Worm (Caenorhabditis elegans): ENCODE data around the gene C34F11.2.

Gene C34F11.2

DNA sequence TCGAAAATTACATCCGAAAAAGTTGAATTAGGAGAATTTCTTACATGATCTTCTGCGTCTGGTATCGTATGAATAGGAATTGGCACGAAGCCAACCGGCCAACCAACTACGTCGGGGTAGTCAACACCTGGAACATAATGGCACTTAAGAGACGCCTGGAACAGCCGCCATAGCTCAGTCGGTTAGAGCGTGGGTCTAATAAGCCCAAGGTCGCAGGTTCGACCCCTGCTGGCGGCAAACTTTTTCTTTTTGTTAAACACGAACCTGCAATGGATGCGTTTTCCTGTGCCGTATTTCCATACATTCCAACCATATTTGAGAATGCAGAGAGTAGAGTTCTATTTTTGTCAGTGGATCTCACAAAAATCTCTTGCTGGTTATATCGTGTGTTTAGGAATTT, 25.6 kb downstream of the C34F11.2 start:
- peak in 1 of 2 experiments; percentile 66 for TF ChIP-seq unc-62 (GFP tag; optimal IDR thresholded peaks at IDR 0.05 in 1 of 2)
- TF ChIP-seq unc-62 (tag; optimal IDR thresholded peaks at IDR 0.05): no peak
- TF ChIP-seq aha-1 (tag): peak; percentile 93
- TF ChIP-seq zfp-3 (GFP tag; conservative IDR thresholded peaks at IDR 0.05): 0 out of 2 replicates have a peak, but pooled peaks have one; percentile 46
- peak; percentile 52; the same call in 1 of the 2 replicates for TF ChIP-seq tra-1 (GFP tag; IDR thresholded peaks at IDR 0.05)
- peak; percentile 36 for TF ChIP-seq dve-1 (tag; optimal IDR thresholded peaks at IDR 0.05; ENCODE audit: insufficient read depth)
- TF ChIP-seq mxl-3 (GFP tag; optimal IDR thresholded peaks at IDR 0.05): peak; percentile 1
- TF ChIP-seq unc-130 (GFP tag; optimal IDR thresholded peaks at IDR 0.05): peak; percentile 11
- no peak for TF ChIP-seq F49E8.2 (tag; optimal IDR thresholded peaks at IDR 0.05; ENCODE audit: borderline replicate concordance)
- peak; percentile 45; the same call in 1 of the 2 replicates for TF ChIP-seq T26A8.4 (GFP tag; IDR thresholded peaks at IDR 0.05)
- TF ChIP-seq egl-43 (GFP tag; IDR thresholded peaks at IDR 0.05): peak; percentile 72
- peak; percentile 56; the same call in 1 of the 2 replicates for TF ChIP-seq pha-4 (GFP tag; IDR thresholded peaks at IDR 0.05)
- no peak for TF ChIP-seq pha-4 (tag; optimal IDR thresholded peaks at IDR 0.05)
- TF ChIP-seq arid-1 (GFP tag; conservative IDR thresholded peaks at IDR 0.05): 0 out of 2 replicates have a peak, but pooled peaks have one; percentile 25
- no peak for TF ChIP-seq hlh-30 (tag; optimal IDR thresholded peaks at IDR 0.05; ENCODE audit: insufficient read depth)
- no peak for TF ChIP-seq attf-4 (tag; optimal IDR thresholded peaks at IDR 0.05)
- TF ChIP-seq mes-2 (tag; optimal IDR thresholded peaks at IDR 0.05; ENCODE audit: poor library complexity, severe bottlenecking): peak; percentile 59
- peak; percentile 73; the same call in 1 of the 2 replicates for TF ChIP-seq dmd-8 (GFP tag; IDR thresholded peaks at IDR 0.05)
- peak; percentile 53 for TF ChIP-seq dmd-6 (GFP tag; IDR thresholded peaks at IDR 0.05)
- TF ChIP-seq vab-7 (GFP tag; IDR thresholded peaks at IDR 0.05): 0 out of 2 replicates have a peak, but pooled peaks have one; percentile 53
- no peak for TF ChIP-seq daf-19 (GFP tag; conservative IDR thresholded peaks at IDR 0.05)
- TF ChIP-seq Y48G9A.11 (GFP tag; IDR thresholded peaks at IDR 0.05): peak; percentile 58

DNA sequence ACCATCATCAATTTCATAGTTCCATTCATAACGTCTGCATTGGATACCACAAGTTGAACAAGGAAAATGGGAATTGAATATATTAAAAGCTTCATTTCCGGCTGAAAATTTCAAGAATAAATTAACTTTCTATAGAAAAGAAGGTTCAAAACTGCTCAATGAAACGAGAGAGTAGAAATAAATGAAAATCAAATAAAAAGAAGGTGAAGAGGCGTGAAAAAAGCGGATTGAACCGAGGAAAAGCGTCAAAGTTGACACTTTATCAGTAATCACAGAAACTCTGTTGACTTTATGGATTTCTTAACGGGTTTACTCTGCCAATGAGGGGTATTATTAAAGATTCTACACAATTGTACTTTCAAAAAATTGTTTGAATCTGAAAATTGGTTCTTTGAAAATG, 26.3 kb downstream of the C34F11.2 start, which contains the start of gene pho-4:
TSS of gene pho-4 (minus strand) at position 101 of the 400 bp plus-strand sequence.
- TF ChIP-seq lir-3 (tag; optimal IDR thresholded peaks at IDR 0.05) (no peak), egl-43 (GFP tag; IDR thresholded peaks at IDR 0.05) (no peak), F49E8.2 (tag; optimal IDR thresholded peaks at IDR 0.05; ENCODE audit: borderline replicate concordance) (no peak), ceh-32 (tag; optimal IDR thresholded peaks at IDR 0.05; ENCODE audit: poor library complexity) (no peak), zip-2 (tag; optimal IDR thresholded peaks at IDR 0.05) (no peak)

DNA sequence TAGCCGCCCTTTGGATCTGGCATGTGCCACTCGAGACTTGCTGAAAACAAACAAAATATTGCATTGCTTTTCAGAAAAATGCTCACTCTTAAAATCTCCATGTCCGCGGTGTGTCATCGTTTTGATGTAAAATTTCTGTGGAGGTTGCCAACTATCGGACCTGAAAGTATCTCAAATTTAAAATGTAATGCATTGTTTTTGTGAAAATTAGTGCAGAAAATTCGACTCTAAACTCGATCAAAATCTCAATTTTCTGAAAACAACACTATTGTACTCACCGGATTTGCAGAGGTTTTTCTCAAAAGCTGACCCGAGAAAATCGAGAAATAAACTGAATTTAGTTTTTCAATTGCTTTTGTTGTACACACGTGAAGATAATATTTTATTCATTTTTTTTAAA, 29.5 kb downstream of the C34F11.2 start, which contains the start of gene T16D1.1:
TSS of gene T16D1.1 (minus strand) at position 101 of the 400 bp plus-strand sequence.
- TF ChIP-seq saeg-2 (GFP tag; IDR thresholded peaks at IDR 0.05) (no peak), T20F7.1 (GFP tag; optimal IDR thresholded peaks at IDR 0.05) (no peak), ZK337.2 (GFP tag; IDR thresholded peaks at IDR 0.05) (no peak), mes-2 (tag; optimal IDR thresholded peaks at IDR 0.05; ENCODE audit: poor library complexity, severe bottlenecking) (no peak), F49E8.2 (tag; optimal IDR thresholded peaks at IDR 0.05; ENCODE audit: borderline replicate concordance) (no peak), daf-16 (GFP tag; optimal IDR thresholded peaks at IDR 0.05) (no peak), daf-16 (tag; optimal IDR thresholded peaks at IDR 0.05) (no peak), egl-43 (GFP tag; IDR thresholded peaks at IDR 0.05) (no peak), ama-1 (optimal IDR thresholded peaks at IDR 0.05) (no peak), nhr-6 (tag; optimal IDR thresholded peaks at IDR 0.05) (no peak), gei-8 (GFP tag; optimal IDR thresholded peaks at IDR 0.05) (no peak), lin-29 (GFP tag; IDR thresholded peaks at IDR 0.05) (no peak), pqm-1 (tag; optimal IDR thresholded peaks at IDR 0.05) (no peak), snpc-1.2 (GFP tag; IDR thresholded peaks at IDR 0.05) (no peak), nhr-10 (tag; optimal IDR thresholded peaks at IDR 0.05) (no peak), nhr-77 (tag; optimal IDR thresholded peaks at IDR 0.05) (no peak), F10B5.3 (tag; optimal IDR thresholded peaks at IDR 0.05) (no peak), snpc-4 (tag; optimal IDR thresholded peaks at IDR 0.05) (no peak), attf-4 (tag; optimal IDR thresholded peaks at IDR 0.05) (no peak), spr-1 (tag; optimal IDR thresholded peaks at IDR 0.05) (no peak)

All from whole organism, L4 larva.